Worm (Caenorhabditis elegans): ENCODE results near the gene W06A11.1.

- TF ChIP-seq ama-1 (optimal IDR thresholded peaks at IDR 0.05): no peak
- TF ChIP-seq ets-7 (tag; optimal IDR thresholded peaks at IDR 0.05): no peak
- no peak for TF ChIP-seq aly-1 (tag; optimal IDR thresholded peaks at IDR 0.05)
- TF ChIP-seq scrt-1 (GFP tag; IDR thresholded peaks at IDR 0.05): no peak
- no peak for TF ChIP-seq tbx-11 (GFP tag; IDR thresholded peaks at IDR 0.05)
- no peak for TF ChIP-seq F13C5.2 (tag; optimal IDR thresholded peaks at IDR 0.05)
Observed at ce11 chrII:4045396-4045795, 22.0 kb upstream of the W06A11.1 start, which contains the start of gene K07D4.2.
